Worm (Caenorhabditis elegans): ENCODE results near the gene T26E4.10.
A peak's percentile ranks its signal among the peaks of the same experiment; 100 is the strongest.
"Not testable (repeated sequence)": the region's sequence is repeated elsewhere in the genome, so short reads cannot be mapped to it uniquely, and the experiment has no call there.

The T26E4.10 gene

DNA sequence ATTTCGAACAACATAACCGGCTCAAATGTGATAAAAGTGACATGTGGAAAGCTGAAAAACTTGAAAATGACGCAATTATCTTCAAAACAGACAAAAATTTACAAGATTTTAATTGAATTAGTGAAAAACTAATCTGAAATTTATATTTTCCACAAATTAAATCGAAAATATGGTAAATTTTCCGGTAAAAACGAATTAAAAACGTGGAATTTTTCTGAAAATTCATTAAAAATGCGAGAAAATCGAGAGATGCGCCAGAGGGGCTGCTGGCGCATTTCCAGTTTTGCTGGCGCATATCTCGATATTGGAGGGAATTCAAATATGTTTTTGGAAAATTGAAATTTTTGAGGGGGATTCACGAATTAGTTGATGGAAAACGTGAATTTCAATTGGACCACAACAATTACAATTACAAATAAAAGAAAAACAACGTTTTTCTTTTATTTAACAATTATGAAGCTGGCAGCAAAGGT, 31.9 kb downstream of the T26E4.10 start, which contains the start of the genes haf-3 and F57A10.2:
Gene haf-3, minus strand, starts transcription at position 51 of the 473 bp plus-strand sequence.
Gene F57A10.2, plus strand, starts transcription at position 454 of the 473 bp plus-strand sequence.
- TF ChIP-seq cog-1 (tag; optimal IDR thresholded peaks at IDR 0.05) (peak; percentile 38), ref-1 (GFP tag; conservative IDR thresholded peaks at IDR 0.05) (no peak), flt-1 (GFP tag; IDR thresholded peaks at IDR 0.05) (peak; percentile 67; the same call in 1 of the 2 replicates), T22C8.4 (GFP tag; IDR thresholded peaks at IDR 0.05) (no peak), tab-1 (GFP tag; IDR thresholded peaks at IDR 0.05) (no peak), med-1 (GFP tag; optimal IDR thresholded peaks at IDR 0.05; ENCODE audit: insufficient read depth) (no peak), klf-2 (GFP tag; conservative IDR thresholded peaks at IDR 0.05) (0 out of 2 replicates have a peak, but pooled peaks have one; percentile 54), ztf-29 (GFP tag; IDR thresholded peaks at IDR 0.05) (no peak), ztf-23 (GFP tag; IDR thresholded peaks at IDR 0.05) (0 out of 2 replicates have a peak, but pooled peaks have one; percentile 53)

DNA sequence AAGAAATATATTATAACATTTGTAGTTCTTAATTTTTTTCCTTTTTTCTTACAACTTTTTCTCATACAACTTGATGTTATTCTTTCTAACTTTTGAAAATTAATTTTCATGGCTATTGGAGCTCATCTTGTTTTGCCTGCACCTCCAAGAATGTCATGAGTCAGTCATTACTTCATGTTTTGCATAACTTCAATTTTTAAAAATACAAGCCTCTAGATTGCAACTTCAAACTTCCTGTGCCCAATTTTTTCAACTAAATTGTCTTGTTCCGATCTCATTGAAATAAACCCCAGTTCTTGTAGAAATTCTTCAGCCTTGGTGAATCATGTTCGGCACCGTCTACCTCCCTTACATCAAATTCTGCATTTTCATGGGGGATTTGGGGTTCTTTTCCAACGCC, 39.6 kb downstream of the T26E4.10 start, which contains the start of gene str-9:
Gene str-9, plus strand, starts transcription at position 301 of the 400 bp plus-strand sequence.
- TF ChIP-seq ref-1 (GFP tag; conservative IDR thresholded peaks at IDR 0.05) = no peak
- TF ChIP-seq ztf-29 (GFP tag; IDR thresholded peaks at IDR 0.05) = no peak
- no peak for TF ChIP-seq tab-1 (GFP tag; IDR thresholded peaks at IDR 0.05)
- no peak for TF ChIP-seq flt-1 (GFP tag; IDR thresholded peaks at IDR 0.05)
- no peak for TF ChIP-seq T22C8.4 (GFP tag; IDR thresholded peaks at IDR 0.05)
- no peak for TF ChIP-seq cog-1 (tag; optimal IDR thresholded peaks at IDR 0.05)
- no peak for TF ChIP-seq klf-2 (GFP tag; conservative IDR thresholded peaks at IDR 0.05)
- no peak for TF ChIP-seq med-1 (GFP tag; optimal IDR thresholded peaks at IDR 0.05; ENCODE audit: insufficient read depth)
- TF ChIP-seq ztf-23 (GFP tag; IDR thresholded peaks at IDR 0.05) = no peak

DNA sequence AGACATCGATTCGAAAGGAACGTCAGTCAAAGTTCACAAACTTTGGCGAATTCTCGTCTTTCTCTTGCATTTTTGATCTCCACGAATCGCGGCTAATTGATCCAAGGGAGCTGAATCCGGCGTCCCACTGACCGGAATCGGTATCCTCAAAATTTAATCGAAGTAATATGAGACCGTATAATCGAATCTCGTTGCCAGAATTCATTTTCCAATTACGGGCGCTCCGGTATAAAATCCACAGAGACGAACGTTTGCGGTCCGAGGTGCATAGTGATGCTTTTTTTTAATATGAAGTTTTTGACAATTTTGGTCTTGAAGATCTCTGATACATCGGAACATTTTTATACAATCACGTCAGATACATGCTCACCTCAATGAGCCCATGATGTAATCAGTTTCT, 40.4 kb downstream of the T26E4.10 start:
- no peak for TF ChIP-seq T22C8.4 (GFP tag; IDR thresholded peaks at IDR 0.05)
- TF ChIP-seq ztf-23 (GFP tag; IDR thresholded peaks at IDR 0.05) = no peak
- TF ChIP-seq ref-1 (GFP tag; conservative IDR thresholded peaks at IDR 0.05) = no peak
- no peak for TF ChIP-seq cog-1 (tag; optimal IDR thresholded peaks at IDR 0.05)
- TF ChIP-seq flt-1 (GFP tag; IDR thresholded peaks at IDR 0.05) = no peak
- TF ChIP-seq klf-2 (GFP tag; conservative IDR thresholded peaks at IDR 0.05) = no peak
- no peak for TF ChIP-seq med-1 (GFP tag; optimal IDR thresholded peaks at IDR 0.05; ENCODE audit: insufficient read depth)
- TF ChIP-seq ztf-29 (GFP tag; IDR thresholded peaks at IDR 0.05) = no peak
- no peak for TF ChIP-seq tab-1 (GFP tag; IDR thresholded peaks at IDR 0.05)

DNA sequence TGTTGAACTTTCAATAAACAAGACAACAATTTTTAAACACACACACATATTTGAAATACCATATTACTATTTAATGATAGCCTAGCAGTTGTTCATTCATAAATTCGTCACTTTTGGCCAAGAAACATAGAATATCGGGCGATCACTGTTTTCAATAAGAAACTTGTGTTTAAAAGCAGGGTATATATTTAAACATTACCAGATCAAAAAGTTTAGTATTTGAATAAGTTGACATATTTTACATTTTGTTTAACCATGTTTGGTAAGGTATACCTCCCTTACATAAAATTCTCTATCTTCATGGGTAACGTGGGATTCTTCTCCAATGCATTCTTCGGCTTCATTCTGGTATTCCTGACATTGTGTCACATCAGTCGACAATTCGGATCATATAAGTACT, 43.3 kb downstream of the T26E4.10 start, which contains the start of gene str-8:
Gene str-8, plus strand, starts transcription at position 301 of the 400 bp plus-strand sequence.
- not testable (repeated sequence) for TF ChIP-seq med-1 (GFP tag; optimal IDR thresholded peaks at IDR 0.05; ENCODE audit: insufficient read depth); klf-2 (GFP tag; conservative IDR thresholded peaks at IDR 0.05); ref-1 (GFP tag; conservative IDR thresholded peaks at IDR 0.05)

- not testable (repeated sequence) for TF ChIP-seq med-1 (GFP tag; optimal IDR thresholded peaks at IDR 0.05; ENCODE audit: insufficient read depth); ztf-29 (GFP tag; IDR thresholded peaks at IDR 0.05); ref-1 (GFP tag; conservative IDR thresholded peaks at IDR 0.05)
Observed at ce11 chrV:15752941-15753340, 45.1 kb downstream of the T26E4.10 start, which contains the start of gene str-5. str-5 (plus strand) TSS chrV:15753241.

DNA sequence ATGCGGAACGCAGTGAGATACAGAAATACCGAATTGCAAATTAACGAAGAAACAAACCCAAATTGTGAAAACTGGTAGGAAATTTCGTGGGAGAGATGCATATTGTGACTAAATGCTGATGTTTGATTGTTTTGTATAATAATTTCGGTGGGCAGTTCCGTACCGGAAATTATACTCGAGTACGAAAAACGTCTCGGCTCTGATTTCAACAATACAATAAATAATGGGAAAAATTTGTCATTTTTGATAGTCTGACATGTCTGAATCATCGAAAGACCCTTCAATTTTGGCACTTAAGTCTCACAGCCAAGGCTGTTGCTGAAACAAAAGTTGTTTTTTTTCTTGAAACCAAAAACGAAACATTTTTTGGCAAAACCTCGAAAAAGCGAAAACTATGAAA, 46.0 kb downstream of the T26E4.10 start, which contains the start of gene str-43:
Gene str-43, minus strand, starts transcription at position 101 of the 400 bp plus-strand sequence.
- no peak for TF ChIP-seq ztf-29 (GFP tag; IDR thresholded peaks at IDR 0.05)
- no peak for TF ChIP-seq ref-1 (GFP tag; conservative IDR thresholded peaks at IDR 0.05)
- no peak for TF ChIP-seq med-1 (GFP tag; optimal IDR thresholded peaks at IDR 0.05; ENCODE audit: insufficient read depth)
- TF ChIP-seq cog-1 (tag; optimal IDR thresholded peaks at IDR 0.05) = no peak
- TF ChIP-seq tab-1 (GFP tag; IDR thresholded peaks at IDR 0.05) = no peak
- no peak for TF ChIP-seq T22C8.4 (GFP tag; IDR thresholded peaks at IDR 0.05)
- no peak for TF ChIP-seq flt-1 (GFP tag; IDR thresholded peaks at IDR 0.05)

DNA sequence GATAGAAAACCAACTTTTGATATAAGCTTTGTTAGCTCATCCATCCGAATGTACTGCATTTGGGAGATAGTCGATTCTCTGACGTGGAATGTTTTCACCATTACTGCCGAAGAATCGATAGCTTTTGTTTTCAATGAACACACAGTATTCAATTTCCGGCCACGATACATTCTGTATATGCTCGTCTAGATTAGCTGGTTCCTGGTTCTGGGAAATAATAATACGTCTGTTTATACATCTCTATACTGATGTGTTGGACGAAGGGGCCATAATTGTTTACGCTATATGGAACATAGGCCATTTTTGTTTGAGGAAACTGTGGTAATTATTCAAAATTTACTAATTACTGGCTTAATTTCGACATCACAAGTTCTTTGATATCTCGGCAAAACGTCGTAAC, 47.9 kb downstream of the T26E4.10 start, which contains the start of gene str-6:
Gene str-6, minus strand, starts transcription at position 101 of the 400 bp plus-strand sequence.
- TF ChIP-seq ztf-23 (GFP tag; IDR thresholded peaks at IDR 0.05) (no peak), ztf-29 (GFP tag; IDR thresholded peaks at IDR 0.05) (no peak), cog-1 (tag; optimal IDR thresholded peaks at IDR 0.05) (no peak), med-1 (GFP tag; optimal IDR thresholded peaks at IDR 0.05; ENCODE audit: insufficient read depth) (no peak), T22C8.4 (GFP tag; IDR thresholded peaks at IDR 0.05) (no peak), klf-2 (GFP tag; conservative IDR thresholded peaks at IDR 0.05) (no peak), ref-1 (GFP tag; conservative IDR thresholded peaks at IDR 0.05) (no peak), flt-1 (GFP tag; IDR thresholded peaks at IDR 0.05) (no peak), tab-1 (GFP tag; IDR thresholded peaks at IDR 0.05) (no peak)

DNA sequence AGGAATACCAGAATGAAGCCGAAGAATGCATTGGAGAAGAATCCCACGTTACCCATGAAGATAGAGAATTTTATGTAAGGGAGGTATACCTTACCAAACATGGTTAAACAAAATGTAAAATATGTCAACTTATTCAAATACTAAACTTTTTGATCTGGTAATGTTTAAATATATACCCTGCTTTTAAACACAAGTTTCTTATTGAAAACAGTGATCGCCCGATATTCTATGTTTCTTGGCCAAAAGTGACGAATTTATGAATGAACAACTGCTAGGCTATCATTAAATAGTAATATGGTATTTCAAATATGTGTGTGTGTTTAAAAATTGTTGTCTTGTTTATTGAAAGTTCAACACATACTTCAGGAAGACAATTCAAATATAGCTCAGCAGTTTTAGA, 49.7 kb downstream of the T26E4.10 start, which contains the start of gene T23D5.8:
Gene T23D5.8, minus strand, starts transcription at position 101 of the 400 bp plus-strand sequence.
- TF ChIP-seq tab-1 (GFP tag; IDR thresholded peaks at IDR 0.05); T22C8.4 (GFP tag; IDR thresholded peaks at IDR 0.05); med-1 (GFP tag; optimal IDR thresholded peaks at IDR 0.05; ENCODE audit: insufficient read depth): not testable (repeated sequence)
